Fruit fly (Drosophila melanogaster) Kc167 (cell line): Measurements from ENCODE around the gene CG5280.

Experiments
- Myc ChIP-seq: fragments of >200 bp; optimal IDR thresholded peaks from 2 replicates; lab custom pipeline; 2017; ENCODE audit warnings: missing external identifiers
- h ChIP-seq: fragments of >200 bp; optimal IDR thresholded peaks from 3 replicates; lab custom pipeline; 2018; ENCODE audit warnings: missing external identifiers
- psq ChIP-seq: fragments of >200 bp; optimal IDR thresholded peaks from 2 replicates; lab custom pipeline; 2017; ENCODE audit warnings: missing external identifiers
- ttk ChIP-seq: sonication (Bioruptor generic); optimal IDR thresholded peaks from 2 replicates; lab custom pipeline; 2017; ENCODE audit warnings: missing external identifiers

DNA sequence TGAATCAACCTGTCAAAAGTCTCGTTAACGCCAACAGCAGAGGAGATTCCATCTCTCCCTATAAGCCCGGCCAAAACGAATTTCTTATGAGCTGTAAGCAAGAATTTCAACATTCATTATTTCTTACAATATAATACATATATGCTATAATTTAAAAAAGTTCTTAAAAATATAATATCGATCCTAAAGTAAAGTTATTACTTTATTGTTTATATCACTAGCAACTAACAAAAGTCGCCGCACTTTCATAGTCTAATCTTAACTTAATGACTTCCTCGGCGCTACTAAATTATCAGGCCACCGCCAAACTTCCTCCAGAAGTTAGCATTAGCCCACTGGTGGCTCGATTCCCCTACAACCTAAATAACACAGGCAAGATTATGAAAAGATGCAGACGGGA is 43.5 kb upstream of the CG5280 start:
- no peak for TF ChIP-seq psq (lab: Kevin White, UChicago)
- TF ChIP-seq h: no peak
- TF ChIP-seq ttk (lab: Kevin White, UChicago): no peak
- TF ChIP-seq Myc (lab: Kevin White, UChicago): no peak
